Fruit fly (Drosophila melanogaster) whole organism, embryonic: ENCODE measurements around the gene Eip75B.

ENCODE experiments used
- ATbp ChIP-seq: fragments of 200-800 bp; sonication (Bioruptor generic); optimal IDR thresholded peaks from 2 replicates; lab custom pipeline; 2017; ENCODE audit warnings: missing biosample characterization, mild to moderate bottlenecking, missing genetic modification characterization, missing genetic modification reagents
- Blimp-1 ChIP-seq: fragments of 200-800 bp; sonication (Bioruptor generic); optimal IDR thresholded peaks from 3 replicates; lab custom pipeline; 2018; ENCODE audit warnings: missing biosample characterization, missing genetic modification characterization, mild to moderate bottlenecking, moderate library complexity, missing genetic modification reagents
- CG12659 ChIP-seq: fragments of 200-800 bp; sonication (Bioruptor generic); optimal IDR thresholded peaks from 3 replicates; lab custom pipeline; 2017; ENCODE audit warnings: mild to moderate bottlenecking, missing biosample characterization, missing genetic modification reagents, missing genetic modification characterization
- CG12769 ChIP-seq: fragments of 200-800 bp; sonication (Bioruptor generic); optimal IDR thresholded peaks from 2 replicates; lab custom pipeline; 2019; ENCODE audit warnings: missing biosample characterization, mild to moderate bottlenecking, missing genetic modification characterization, moderate library complexity
- CG1603 ChIP-seq: fragments of 200-800 bp; sonication (Bioruptor generic); optimal IDR thresholded peaks from 2 replicates; lab custom pipeline; 2019; ENCODE audit warnings: missing biosample characterization, mild to moderate bottlenecking, missing genetic modification characterization, moderate library complexity
- CG17328 ChIP-seq: fragments of 200-800 bp; sonication (Bioruptor generic); IDR thresholded peaks from 2 replicates; pipeline ENCODE4 v1.3.6; 2022; ENCODE audit warnings: missing biosample characterization, missing genetic modification characterization
- CG17359 ChIP-seq: fragments of 200-800 bp; sonication (Bioruptor generic); optimal IDR thresholded peaks from 3 replicates; lab custom pipeline; 2018; ENCODE audit warnings: missing biosample characterization, mild to moderate bottlenecking, missing genetic modification characterization, moderate library complexity
- CG2199 ChIP-seq: fragments of 200-800 bp; sonication (Bioruptor generic); IDR thresholded peaks from 3 replicates; pipeline ENCODE4 v1.3.6; 2022; ENCODE audit warnings: missing biosample characterization, missing genetic modification characterization
- CG31224 ChIP-seq: fragments of 200-800 bp; sonication (Bioruptor generic); IDR thresholded peaks from 2 replicates; pipeline ENCODE4 v1.3.6; 2022; ENCODE audit warnings: missing biosample characterization, missing genetic modification characterization
- CG31441 ChIP-seq: fragments of 200-800 bp; sonication (Bioruptor generic); IDR thresholded peaks from 2 replicates; pipeline ENCODE4 v1.3.6; 2022; ENCODE audit warnings: missing biosample characterization, missing genetic modification characterization
- CG33213 ChIP-seq: fragments of 200-800 bp; sonication (Bioruptor generic); optimal IDR thresholded peaks from 3 replicates; lab custom pipeline; 2016; ENCODE audit warnings: missing biosample characterization, missing genetic modification characterization
- CG34422 ChIP-seq: fragments of 200-800 bp; sonication (Bioruptor generic); IDR thresholded peaks from 3 replicates; pipeline ENCODE4 v1.3.6; 2022; ENCODE audit warnings: missing biosample characterization, missing genetic modification characterization
- CG4707 ChIP-seq: fragments of 200-800 bp; sonication (Bioruptor generic); optimal IDR thresholded peaks from 2 replicates; lab custom pipeline; 2018; ENCODE audit warnings: missing biosample characterization, mild to moderate bottlenecking, missing genetic modification characterization, moderate library complexity
- CG5180 ChIP-seq: fragments of 200-800 bp; sonication (Bioruptor generic); optimal IDR thresholded peaks from 3 replicates; lab custom pipeline; 2017; ENCODE audit warnings: missing biosample characterization, missing genetic modification characterization, mild to moderate bottlenecking, moderate library complexity, missing genetic modification reagents
- CG6175 ChIP-seq: fragments of 200-800 bp; sonication (Bioruptor generic); IDR thresholded peaks from 3 replicates; pipeline ENCODE4 v1.3.6; 2022; ENCODE audit warnings: missing biosample characterization, missing genetic modification characterization
- CG6813 ChIP-seq: fragments of 200-800 bp; sonication (Bioruptor generic); optimal IDR thresholded peaks from 2 replicates; lab custom pipeline; 2017; ENCODE audit warnings: missing biosample characterization, missing genetic modification characterization, mild to moderate bottlenecking, moderate library complexity, missing genetic modification reagents
- CG7556 ChIP-seq: fragments of 200-800 bp; sonication (Bioruptor generic); optimal IDR thresholded peaks from 2 replicates; lab custom pipeline; 2017; ENCODE audit warnings: missing biosample characterization, mild to moderate bottlenecking, missing genetic modification characterization
- Deaf1 ChIP-seq: fragments of 200-800 bp; optimal IDR thresholded peaks from 3 replicates; lab custom pipeline; 2019; ENCODE audit warnings: missing biosample characterization, mild to moderate bottlenecking, missing genetic modification characterization, moderate library complexity
- Eip74EF ChIP-seq, 2 experiments: fragments of 200-800 bp in 1 of 2; fragments of >200 bp in 1 of 2; sonication (Bioruptor generic) in 1 of 2; optimal IDR thresholded peaks; 2 replicates each; lab custom pipeline; 2017 to 2019; ENCODE audit warnings: missing biosample characterization in 2 of 2, missing genetic modification characterization in 2 of 2, mild to moderate bottlenecking in 1 of 2, moderate library complexity in 1 of 2
- Ets65A ChIP-seq: fragments of 200-800 bp; sonication (Bioruptor generic); peaks from one replicate; lab custom pipeline; 2016; ENCODE audit warnings: missing biosample characterization, missing genetic modification characterization
- HLH4C ChIP-seq: fragments of 200-800 bp; sonication (Bioruptor generic); IDR thresholded peaks from 3 replicates; pipeline ENCODE4 v1.3.6; 2022; ENCODE audit warnings: missing biosample characterization, missing genetic modification characterization; ENCODE audit not compliant: partially characterized antibody
- HLHmδ ChIP-seq: fragments of 200-800 bp; sonication (Bioruptor generic); optimal IDR thresholded peaks from 2 replicates; lab custom pipeline; 2018; ENCODE audit warnings: missing biosample characterization, mild to moderate bottlenecking, missing genetic modification characterization, moderate library complexity
- HmgZ ChIP-seq: fragments of 200-800 bp; sonication (Bioruptor generic); optimal IDR thresholded peaks from 2 replicates; lab custom pipeline; 2018; ENCODE audit warnings: missing biosample characterization, mild to moderate bottlenecking, missing genetic modification characterization
- Med ChIP-seq: fragments of 200-800 bp; sonication (Bioruptor generic); peaks from one replicate; lab custom pipeline; 2016; ENCODE audit warnings: missing biosample characterization, missing genetic modification characterization, mild to moderate bottlenecking, inconsistent platforms, moderate library complexity
- Nf-YB ChIP-seq: fragments of 200-800 bp; sonication (Bioruptor generic); optimal IDR thresholded peaks from 3 replicates; lab custom pipeline; 2019; ENCODE audit warnings: missing biosample characterization, mild to moderate bottlenecking, missing genetic modification characterization, moderate library complexity
- Pdp1 ChIP-seq, 2 experiments: fragments of 200-800 bp; sonication (Bioruptor generic); optimal IDR thresholded peaks; 3 replicates each; lab custom pipeline; 2016; ENCODE audit warnings: missing biosample characterization in 2 of 2, missing genetic modification characterization in 2 of 2, mild to moderate bottlenecking in 1 of 2, moderate library complexity in 1 of 2
- Sin3A ChIP-seq: fragments of >200 bp; optimal IDR thresholded peaks from 2 replicates; lab custom pipeline; 2018
- Six4 ChIP-seq: fragments of 200-800 bp; sonication (Bioruptor generic); optimal IDR thresholded peaks from 2 replicates; lab custom pipeline; 2016; ENCODE audit warnings: missing biosample characterization, missing genetic modification characterization
- Sox102F ChIP-seq: fragments of 200-800 bp; sonication (Bioruptor generic); optimal IDR thresholded peaks from 2 replicates; lab custom pipeline; 2018; ENCODE audit warnings: missing biosample characterization, mild to moderate bottlenecking, missing genetic modification characterization, moderate library complexity
- Xrp1 ChIP-seq: fragments of 200-800 bp; sonication (Bioruptor generic); IDR thresholded peaks from 2 replicates; pipeline ENCODE4 v1.3.6; 2022; ENCODE audit warnings: missing biosample characterization, missing genetic modification characterization
- amos ChIP-seq: fragments of 200-800 bp; sonication (Bioruptor generic); IDR thresholded peaks from 2 replicates; pipeline ENCODE4 v1.3.6; 2022; ENCODE audit warnings: missing biosample characterization, missing genetic modification characterization; ENCODE audit not compliant: partially characterized antibody
- bcd ChIP-seq: fragments of 200-800 bp; sonication (Bioruptor generic); optimal IDR thresholded peaks from 2 replicates; lab custom pipeline; 2017; ENCODE audit warnings: missing biosample characterization, mild to moderate bottlenecking, missing genetic modification characterization
- chinmo ChIP-seq: fragments of 200-800 bp; sonication (Bioruptor generic); IDR thresholded peaks from 4 replicates; pipeline ENCODE4 v1.3.6; 2022; ENCODE audit warnings: missing biosample characterization, missing genetic modification characterization; ENCODE audit not compliant: partially characterized antibody
- crol ChIP-seq: fragments of 200-800 bp; sonication (Bioruptor generic); IDR thresholded peaks from 2 replicates; pipeline ENCODE4 v1.3.6; 2022; ENCODE audit warnings: missing biosample characterization, missing genetic modification characterization
- fd3F ChIP-seq: fragments of 200-800 bp; sonication (Bioruptor generic); optimal IDR thresholded peaks from 2 replicates; lab custom pipeline; 2018; ENCODE audit warnings: missing biosample characterization, mild to moderate bottlenecking, missing genetic modification characterization, moderate library complexity
- kni ChIP-seq: fragments of 200-800 bp; sonication (Bioruptor generic); optimal IDR thresholded peaks from 3 replicates; lab custom pipeline; 2017; ENCODE audit warnings: mild to moderate bottlenecking, missing biosample characterization, missing genetic modification reagents, missing genetic modification characterization
- lmd ChIP-seq: fragments of 200-800 bp; sonication (Bioruptor generic); IDR thresholded peaks from 2 replicates; pipeline ENCODE4 v1.3.6; 2022; ENCODE audit warnings: missing biosample characterization, missing genetic modification characterization
- mld ChIP-seq: fragments of 200-800 bp; sonication (Bioruptor generic); IDR thresholded peaks from 3 replicates; pipeline ENCODE4 v1.3.6; 2022; ENCODE audit warnings: missing biosample characterization, missing genetic modification characterization; ENCODE audit not compliant: partially characterized antibody
- nau ChIP-seq: fragments of 200-800 bp; sonication (Bioruptor generic); optimal IDR thresholded peaks from 3 replicates; lab custom pipeline; 2017; ENCODE audit warnings: missing biosample characterization, mild to moderate bottlenecking, missing genetic modification characterization, missing genetic modification reagents
- nerfin-1 ChIP-seq: fragments of 200-800 bp; sonication (Bioruptor generic); optimal IDR thresholded peaks from 3 replicates; lab custom pipeline; 2019; ENCODE audit warnings: missing biosample characterization, mild to moderate bottlenecking, missing genetic modification characterization, moderate library complexity
- oc ChIP-seq: fragments of 200-800 bp; sonication (Bioruptor generic); optimal IDR thresholded peaks from 2 replicates; lab custom pipeline; 2018; ENCODE audit warnings: missing biosample characterization, mild to moderate bottlenecking, missing genetic modification characterization, moderate library complexity
- odd ChIP-seq: fragments of 200-800 bp; sonication (Bioruptor generic); optimal IDR thresholded peaks from 2 replicates; lab custom pipeline; 2017; ENCODE audit warnings: missing biosample characterization, mild to moderate bottlenecking, missing genetic modification characterization
- sqz ChIP-seq: fragments of 200-800 bp; sonication (Bioruptor generic); optimal IDR thresholded peaks from 3 replicates; lab custom pipeline; 2018; ENCODE audit warnings: missing biosample characterization, mild to moderate bottlenecking, missing genetic modification characterization
- tll ChIP-seq, 2 experiments: fragments of 200-800 bp in 1 of 2; fragments of >200 bp in 1 of 2; sonication (Bioruptor generic) in 1 of 2; optimal IDR thresholded peaks; 2 replicates each; lab custom pipeline; 2017 to 2019; ENCODE audit warnings: missing biosample characterization in 2 of 2, missing genetic modification characterization in 2 of 2, mild to moderate bottlenecking in 1 of 2, moderate library complexity in 1 of 2
- twi ChIP-seq: fragments of 200-800 bp; optimal IDR thresholded peaks from 2 replicates; lab custom pipeline; 2019; ENCODE audit warnings: missing biosample characterization, mild to moderate bottlenecking, missing genetic modification characterization, moderate library complexity
- vvl ChIP-seq: fragments of 200-800 bp; sonication (Bioruptor generic); IDR thresholded peaks from 2 replicates; pipeline ENCODE4 v1.3.6; 2022; ENCODE audit warnings: missing biosample characterization, missing genetic modification characterization
- z ChIP-seq: fragments of 200-800 bp; sonication (Bioruptor generic); IDR thresholded peaks from 3 replicates; pipeline ENCODE4 v1.3.6; 2022; ENCODE audit warnings: missing biosample characterization, missing genetic modification characterization

The Eip75B gene

dm6 chr3L:17963529-17964225, 100.8 kb downstream of the Eip75B start (continued):
- TF ChIP-seq Blimp-1 (GFP tag; lab: Kevin White, UChicago) (peak; percentile 92), Xrp1 (GFP tag; lab: Robert Waterston, UW) (peak; percentile 20; the same call in 1 of the 2 replicates), Sox102F (GFP tag; lab: Kevin White, UChicago) (peak; percentile 11), crol (GFP tag; lab: Robert Waterston, UW) (peak; percentile 85), bcd (GFP tag; lab: Kevin White, UChicago) (no peak), z (GFP tag; lab: Robert Waterston, UW) (0 out of 3 replicates have a peak, but pooled peaks have one; percentile 42), Med (GFP tag; lab: Kevin White, UChicago) (peak; percentile 24), Nf-YB (GFP tag; lab: Kevin White, UChicago) (no peak), oc (tag; lab: Kevin White, UChicago) (peak; percentile 55), nau (peak; percentile 13), CG31224 (peak; percentile 21; the same call in 1 of the 2 replicates), lmd (GFP tag; lab: Robert Waterston, UW) (no peak), mld (GFP tag; lab: Robert Waterston, UW) (0 out of 3 replicates have a peak, but pooled peaks have one; percentile 22), Pdp1 (GFP tag; optimal IDR thresholded peaks at IDR 0.05; lab: Kevin White, UChicago) (peak in 1 of 2 experiments; percentile 96), vvl (GFP tag; lab: Robert Waterston, UW) (peak; percentile 20; the same call in 1 of the 2 replicates), CG17328 (GFP tag; lab: Robert Waterston, UW) (no peak), Deaf1 (peak; percentile 13), ATbp (GFP tag; lab: Kevin White, UChicago) (peak; percentile 59), CG4707 (no peak), Sin3A (lab: Kevin White, UChicago) (no peak), CG17359 (tag; lab: Kevin White, UChicago) (peak; percentile 2), chinmo (GFP tag; lab: Robert Waterston, UW) (0 out of 4 replicates have a peak, but pooled peaks have one; percentile 7), CG6813 (peak; percentile 7), sqz (GFP tag; lab: Kevin White, UChicago) (peak; percentile 2), HmgZ (tag; lab: Kevin White, UChicago) (no peak), CG6175 (GFP tag; lab: Robert Waterston, UW) (no peak), amos (GFP tag; lab: Robert Waterston, UW) (no peak), nerfin-1 (tag; lab: Kevin White, UChicago) (peak; percentile 4), twi (tag; lab: Kevin White, UChicago) (peak; percentile 33), Six4 (GFP tag; lab: Kevin White, UChicago) (no peak), CG1603 (tag; lab: Kevin White, UChicago) (no peak), CG34422 (GFP tag; lab: Robert Waterston, UW) (peak; percentile 34; the same call in 1 of the 3 replicates), CG12769 (tag; lab: Kevin White, UChicago) (peak; percentile 57), Eip74EF (GFP tag; optimal IDR thresholded peaks at IDR 0.05; lab: Kevin White, UChicago) (peak in 1 of 2 experiments; percentile 25), odd (GFP tag; lab: Kevin White, UChicago) (no peak), CG5180 (GFP tag; lab: Kevin White, UChicago) (peak; percentile 46)

dm6 chr3L:17962668-17963208, 101.8 kb downstream of the Eip75B start:
- TF ChIP-seq CG12659 (GFP tag; lab: Kevin White, UChicago) (no peak), kni (GFP tag; lab: Kevin White, UChicago) (peak; percentile 82), Nf-YB (GFP tag; lab: Kevin White, UChicago) (peak; percentile 25), HLHmδ (GFP tag; lab: Kevin White, UChicago) (peak; percentile 4), CG31441 (no peak), Ets65A (GFP tag; lab: Kevin White, UChicago) (peak; percentile 58), CG7556 (GFP tag; lab: Kevin White, UChicago) (no peak), fd3F (GFP tag; lab: Kevin White, UChicago) (no peak), tll (GFP tag; optimal IDR thresholded peaks at IDR 0.05; lab: Kevin White, UChicago) (no peak), CG5180 (GFP tag; lab: Kevin White, UChicago) (peak; percentile 36), CG33213 (GFP tag; lab: Kevin White, UChicago) (no peak), CG2199 (GFP tag; lab: Robert Waterston, UW) (0 out of 3 replicates have a peak, but pooled peaks have one; percentile 38), HLH4C (GFP tag; lab: Robert Waterston, UW) (no peak)
